Fruit fly (Drosophila melanogaster) whole organism, prepupa: ENCODE results near the gene CG8219.

ENCODE experiments used
- CG10669 ChIP-seq: fragments of 200-800 bp; sonication (Bioruptor generic); optimal IDR thresholded peaks from 3 replicates; lab custom pipeline; 2018; ENCODE audit warnings: missing biosample characterization, mild to moderate bottlenecking, missing genetic modification characterization, moderate library complexity
- CG11902 ChIP-seq: fragments of 200-800 bp; sonication (Bioruptor generic); optimal IDR thresholded peaks from 3 replicates; lab custom pipeline; 2016; ENCODE audit warnings: missing biosample characterization, missing genetic modification characterization
- CG15336 ChIP-seq: fragments of 200-800 bp; sonication (Bioruptor generic); IDR thresholded peaks from 2 replicates; pipeline ENCODE4 v1.3.6; 2022; ENCODE audit warnings: missing biosample characterization, missing genetic modification characterization
- CG16779 ChIP-seq: fragments of 200-800 bp; sonication (Bioruptor generic); optimal IDR thresholded peaks from 3 replicates; lab custom pipeline; 2017; ENCODE audit warnings: missing biosample characterization, mild to moderate bottlenecking, missing genetic modification characterization
- Eip78C ChIP-seq: fragments of 200-800 bp; sonication (Bioruptor generic); peaks from one replicate; lab custom pipeline; 2016; ENCODE audit warnings: missing biosample characterization, missing genetic modification characterization
- Eip93F ChIP-seq: fragments of 200-800 bp; sonication (Bioruptor generic); optimal IDR thresholded peaks from 2 replicates; lab custom pipeline; 2016; ENCODE audit warnings: missing biosample characterization, mild to moderate bottlenecking, missing genetic modification characterization
- Hr39 ChIP-seq: fragments of 200-800 bp; sonication (Bioruptor generic); optimal IDR thresholded peaks from 2 replicates; lab custom pipeline; 2016; ENCODE audit warnings: missing biosample characterization, missing genetic modification characterization
- Hr4 ChIP-seq: fragments of 200-800 bp; sonication (Bioruptor generic); optimal IDR thresholded peaks from 3 replicates; lab custom pipeline; 2016; ENCODE audit warnings: missing biosample characterization, missing genetic modification characterization
- Lpt ChIP-seq: fragments of 200-800 bp; sonication (Bioruptor generic); optimal IDR thresholded peaks from 3 replicates; lab custom pipeline; 2016; ENCODE audit warnings: missing biosample characterization, missing genetic modification characterization
- Sox102F ChIP-seq: fragments of 200-800 bp; sonication (Bioruptor generic); optimal IDR thresholded peaks from 2 replicates; lab custom pipeline; 2016; ENCODE audit warnings: missing biosample characterization, mild to moderate bottlenecking, missing genetic modification characterization
- lz ChIP-seq: fragments of 200-800 bp; sonication (Bioruptor generic); optimal IDR thresholded peaks from 3 replicates; lab custom pipeline; 2016; ENCODE audit warnings: missing biosample characterization, missing genetic modification characterization
- pdm3 ChIP-seq: fragments of 200-800 bp; sonication (Bioruptor generic); optimal IDR thresholded peaks from 3 replicates; lab custom pipeline; 2016; ENCODE audit warnings: missing biosample characterization, missing genetic modification characterization
- topi ChIP-seq: fragments of 200-800 bp; sonication (Bioruptor generic); optimal IDR thresholded peaks from 3 replicates; lab custom pipeline; 2016; ENCODE audit warnings: missing biosample characterization, missing genetic modification characterization

DNA sequence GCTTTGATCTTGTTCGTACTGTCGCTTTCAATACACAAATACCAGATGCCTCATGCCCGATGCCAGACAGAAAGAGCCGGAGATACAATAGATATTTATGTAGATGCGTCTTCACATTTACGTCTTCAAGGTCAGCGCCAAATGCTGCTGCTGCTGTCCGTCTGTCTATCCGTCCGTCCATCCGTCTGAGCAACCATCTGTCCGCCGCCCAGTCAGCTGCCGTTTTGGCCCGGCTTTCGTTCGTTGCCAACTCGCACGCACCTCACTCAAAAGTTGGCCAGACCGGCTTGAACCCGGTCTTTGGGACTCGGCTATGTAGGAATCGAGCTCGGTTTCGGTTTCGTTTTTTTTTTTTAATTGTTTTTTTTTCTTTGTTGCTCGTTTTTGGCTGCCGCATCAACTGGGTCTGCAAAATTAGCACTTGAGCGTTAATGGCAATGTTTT lies 45.3 kb upstream of the CG8219 start:
- TF ChIP-seq Eip93F (no peak), Sox102F (no peak), Hr39 (no peak), lz (GFP tag; lab: Kevin White, UChicago) (no peak), CG15336 (GFP tag; lab: Robert Waterston, UW) (peak; percentile 65), CG16779 (tag; lab: Kevin White, UChicago) (peak; percentile 63), pdm3 (peak; percentile 15), Hr4 (GFP tag; lab: Kevin White, UChicago) (no peak), topi (no peak), CG11902 (GFP tag; lab: Kevin White, UChicago) (no peak), Eip78C (GFP tag; lab: Kevin White, UChicago) (peak; percentile 73), CG10669 (GFP tag; lab: Kevin White, UChicago) (peak; percentile 25), Lpt (peak; percentile 31)
